Worm (Caenorhabditis elegans) whole organism, mixed stage, embryonic: ENCODE data around the gene srw-109.

Experiments used
- blmp-1 ChIP-seq: fragments of 150-350 bp; optimal IDR thresholded peaks from 2 replicates; lab custom pipeline; 2014; ENCODE audit warnings: missing biosample characterization, missing genetic modification characterization
- drap-1 ChIP-seq: fragments of 200-800 bp; sonication (Bioruptor generic); optimal IDR thresholded peaks from 3 replicates; lab custom pipeline; 2018; ENCODE audit warnings: mild to moderate bottlenecking, missing genetic modification characterization, missing compliant biosample characterization
- lin-32 ChIP-seq: fragments of 200-800 bp; sonication (Bioruptor generic); optimal IDR thresholded peaks from 2 replicates; lab custom pipeline; 2018; ENCODE audit warnings: mild to moderate bottlenecking, missing genetic modification characterization, missing compliant biosample characterization
- snpc-4 ChIP-seq: fragments of 150-350 bp; optimal IDR thresholded peaks from 2 replicates; lab custom pipeline; 2014; ENCODE audit warnings: missing biosample characterization, missing genetic modification characterization
- unc-120 ChIP-seq: sonication (generic microtip); optimal IDR thresholded peaks from 2 replicates; lab custom pipeline; 2017; ENCODE audit warnings: missing genetic modification characterization, missing compliant biosample characterization; ENCODE audit not compliant: poor library complexity, severe bottlenecking

DNA sequence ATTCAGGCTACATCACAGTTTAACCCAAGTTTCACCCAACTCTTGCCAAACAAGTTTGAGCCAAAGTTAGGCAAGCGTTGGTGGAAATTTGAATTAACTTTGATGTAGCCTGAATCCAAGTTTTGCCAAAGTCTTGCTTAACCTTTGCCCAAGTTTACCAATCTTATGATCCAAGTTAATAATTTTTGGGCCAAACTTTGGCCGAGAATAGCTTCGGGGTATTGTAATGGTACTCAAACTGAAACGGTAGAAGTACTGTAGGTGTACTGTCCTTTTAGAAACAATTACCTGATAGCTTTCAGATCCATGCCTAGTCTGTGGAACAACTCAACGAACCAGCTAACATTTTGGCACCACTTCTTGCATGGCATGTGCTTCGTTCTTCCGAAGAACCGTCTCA is 8.5 kb downstream of the srw-109 start, which contains the start of gene nhr-251:
- TF ChIP-seq snpc-4 (no peak), blmp-1 (tag; lab: Kevin White, UChicago) (no peak), lin-32 (no peak), drap-1 (GFP tag; lab: Kevin White, UChicago) (no peak), unc-120 (no peak)
